Fruit fly (Drosophila melanogaster) whole organism, embryonic: ENCODE data around the gene CG31068.

ENCODE experiments used
- Adf1 ChIP-seq: fragments of 200-800 bp; sonication (Bioruptor generic); IDR thresholded peaks from 2 replicates; pipeline ENCODE4 v1.3.6; 2022; ENCODE audit warnings: missing biosample characterization, missing genetic modification characterization
- Antp ChIP-seq: fragments of 200-800 bp; sonication (Bioruptor generic); optimal IDR thresholded peaks from 3 replicates; lab custom pipeline; 2016; ENCODE audit warnings: missing biosample characterization, missing genetic modification characterization
- Bgb ChIP-seq: fragments of 200-800 bp; sonication (Bioruptor generic); IDR thresholded peaks from 2 replicates; pipeline ENCODE4 v1.3.6; 2022; ENCODE audit warnings: missing biosample characterization, missing genetic modification characterization; ENCODE audit not compliant: partially characterized antibody
- C15 ChIP-seq: fragments of 200-800 bp; sonication (Bioruptor generic); IDR thresholded peaks from 3 replicates; pipeline ENCODE4 v1.3.6; 2022; ENCODE audit warnings: missing biosample characterization, missing genetic modification characterization
- CG11560 ChIP-seq: fragments of 200-800 bp; sonication (Bioruptor generic); IDR thresholded peaks from 3 replicates; pipeline ENCODE4 v1.3.6; 2022; ENCODE audit warnings: missing biosample characterization, missing genetic modification characterization
- CG12071 ChIP-seq: fragments of 200-800 bp; sonication (Bioruptor generic); optimal IDR thresholded peaks from 3 replicates; lab custom pipeline; 2018; ENCODE audit warnings: missing biosample characterization, mild to moderate bottlenecking, missing genetic modification characterization
- CG13287 ChIP-seq: fragments of 200-800 bp; sonication (Bioruptor generic); IDR thresholded peaks from 2 replicates; pipeline ENCODE4 v1.3.6; 2022; ENCODE audit warnings: missing biosample characterization, missing genetic modification characterization; ENCODE audit not compliant: partially characterized antibody
- CG14965 ChIP-seq: fragments of 200-800 bp; sonication (Bioruptor generic); optimal IDR thresholded peaks from 2 replicates; lab custom pipeline; 2016; ENCODE audit warnings: missing biosample characterization, missing genetic modification characterization, borderline replicate concordance
- CG15514 ChIP-seq: fragments of 200-800 bp; sonication (Bioruptor generic); optimal IDR thresholded peaks from 3 replicates; lab custom pipeline; 2017; ENCODE audit warnings: missing biosample characterization, missing genetic modification characterization, mild to moderate bottlenecking, moderate library complexity, missing genetic modification reagents
- CG2199 ChIP-seq: fragments of 200-800 bp; sonication (Bioruptor generic); IDR thresholded peaks from 3 replicates; pipeline ENCODE4 v1.3.6; 2022; ENCODE audit warnings: missing biosample characterization, missing genetic modification characterization
- CG2875 ChIP-seq: fragments of 200-800 bp; sonication (Bioruptor generic); optimal IDR thresholded peaks from 2 replicates; lab custom pipeline; 2017; ENCODE audit warnings: missing biosample characterization, mild to moderate bottlenecking, missing genetic modification characterization, missing genetic modification reagents
- CG3163 ChIP-seq: fragments of 200-800 bp; sonication (Bioruptor generic); optimal IDR thresholded peaks from 3 replicates; lab custom pipeline; 2016; ENCODE audit warnings: missing biosample characterization, missing genetic modification characterization
- CG3726 ChIP-seq: fragments of 200-800 bp; sonication (Bioruptor generic); IDR thresholded peaks from 3 replicates; pipeline ENCODE4, ENCODE4 v1.3.6; 2022; ENCODE audit warnings: missing biosample characterization, missing genetic modification characterization
- CG3838 ChIP-seq: fragments of 200-800 bp; sonication (Bioruptor generic); optimal IDR thresholded peaks from 3 replicates; lab custom pipeline; 2016; ENCODE audit warnings: missing biosample characterization, missing genetic modification characterization
- CG4404 ChIP-seq: fragments of 200-800 bp; sonication (Bioruptor generic); IDR thresholded peaks from 2 replicates; pipeline ENCODE4 v1.3.6; 2022; ENCODE audit warnings: missing biosample characterization, missing genetic modification characterization
- CG6654 ChIP-seq: fragments of 200-800 bp; sonication (Bioruptor generic); optimal IDR thresholded peaks from 2 replicates; lab custom pipeline; 2017; ENCODE audit warnings: missing biosample characterization, mild to moderate bottlenecking, missing genetic modification characterization
- CG6683 ChIP-seq: fragments of 200-800 bp; sonication (Bioruptor generic); optimal IDR thresholded peaks from 2 replicates; lab custom pipeline; 2017; ENCODE audit warnings: missing biosample characterization, mild to moderate bottlenecking, missing genetic modification characterization, missing genetic modification reagents
- Dll ChIP-seq: fragments of 200-800 bp; sonication (Bioruptor generic); IDR thresholded peaks from 4 replicates; pipeline ENCODE4 v1.3.6; 2022; ENCODE audit warnings: missing biosample characterization, missing genetic modification characterization; ENCODE audit not compliant: partially characterized antibody
- Dp ChIP-seq: fragments of 200-800 bp; sonication (Bioruptor generic); optimal IDR thresholded peaks from 2 replicates; lab custom pipeline; 2018; ENCODE audit warnings: missing biosample characterization, mild to moderate bottlenecking, missing genetic modification characterization, moderate library complexity
- Drgx ChIP-seq: fragments of 200-800 bp; sonication (Bioruptor generic); IDR thresholded peaks from 2 replicates; pipeline ENCODE4 v1.3.6; 2022; ENCODE audit warnings: missing biosample characterization, missing genetic modification characterization
- Elba2 ChIP-seq: fragments of 200-800 bp; sonication (Bioruptor generic); optimal IDR thresholded peaks from 3 replicates; lab custom pipeline; 2016; ENCODE audit warnings: missing biosample characterization, missing genetic modification characterization
- Ets65A ChIP-seq: fragments of 200-800 bp; sonication (Bioruptor generic); peaks from one replicate; lab custom pipeline; 2016; ENCODE audit warnings: missing biosample characterization, missing genetic modification characterization
- HLH3B ChIP-seq: fragments of 200-800 bp; sonication (Bioruptor generic); IDR thresholded peaks from 2 replicates; pipeline ENCODE4 v1.3.6; 2022; ENCODE audit warnings: missing biosample characterization, missing genetic modification characterization
- HLH4C ChIP-seq: fragments of 200-800 bp; sonication (Bioruptor generic); IDR thresholded peaks from 3 replicates; pipeline ENCODE4 v1.3.6; 2022; ENCODE audit warnings: missing biosample characterization, missing genetic modification characterization; ENCODE audit not compliant: partially characterized antibody
- MESR4 ChIP-seq: fragments of 200-800 bp; sonication (Bioruptor generic); optimal IDR thresholded peaks from 2 replicates; lab custom pipeline; 2018; ENCODE audit warnings: missing biosample characterization, mild to moderate bottlenecking, missing genetic modification characterization, moderate library complexity
- Med ChIP-seq: fragments of 200-800 bp; sonication (Bioruptor generic); peaks from one replicate; lab custom pipeline; 2016; ENCODE audit warnings: missing biosample characterization, missing genetic modification characterization, mild to moderate bottlenecking, inconsistent platforms, moderate library complexity
- Myb ChIP-seq: fragments of 200-800 bp; sonication (Bioruptor generic); optimal IDR thresholded peaks from 2 replicates; lab custom pipeline; 2016; ENCODE audit warnings: missing biosample characterization, missing genetic modification characterization
- Optix ChIP-seq: fragments of 200-800 bp; sonication (Bioruptor generic); IDR thresholded peaks from 3 replicates; pipeline ENCODE4 v1.3.6; 2022; ENCODE audit warnings: missing biosample characterization, missing genetic modification characterization
- TFAM ChIP-seq: fragments of 200-800 bp; sonication (Bioruptor generic); optimal IDR thresholded peaks from 2 replicates; lab custom pipeline; 2017; ENCODE audit warnings: missing biosample characterization, missing genetic modification characterization, inconsistent platforms
- bsh ChIP-seq, 2 experiments: fragments of 200-800 bp; sonication (Bioruptor generic); optimal IDR thresholded peaks; 2 replicates each; lab custom pipeline; 2017 to 2018; ENCODE audit warnings: mild to moderate bottlenecking in 2 of 2, missing biosample characterization in 2 of 2, missing genetic modification characterization in 2 of 2, moderate library complexity in 1 of 2
- cad ChIP-seq: fragments of >200 bp; optimal IDR thresholded peaks from 2 replicates; lab custom pipeline; 2017; ENCODE audit warnings: missing biosample characterization, missing genetic modification characterization
- crp ChIP-seq, 2 experiments: fragments of 200-800 bp; sonication (Bioruptor generic); optimal IDR thresholded peaks; 2 replicates in 1 of 2; 3 replicates in 1 of 2; lab custom pipeline; 2017; ENCODE audit warnings: missing biosample characterization in 2 of 2, missing genetic modification characterization in 2 of 2, mild to moderate bottlenecking in 1 of 2, moderate library complexity in 1 of 2
- ems ChIP-seq: fragments of 200-800 bp; sonication (Bioruptor generic); optimal IDR thresholded peaks from 3 replicates; lab custom pipeline; 2016; ENCODE audit warnings: missing biosample characterization, missing genetic modification characterization
- esg ChIP-seq: fragments of 200-800 bp; sonication (Bioruptor generic); conservative IDR thresholded peaks from 2 replicates; pipeline ENCODE4 v1.3.6; 2022; ENCODE audit warnings: missing biosample characterization, missing genetic modification characterization
- exex ChIP-seq: fragments of 200-800 bp; sonication (Bioruptor generic); optimal IDR thresholded peaks from 4 replicates; lab custom pipeline; 2018; ENCODE audit warnings: missing biosample characterization, mild to moderate bottlenecking, missing genetic modification characterization, moderate library complexity
- gro ChIP-seq: fragments of 200-800 bp; sonication (Bioruptor generic); optimal IDR thresholded peaks from 2 replicates; lab custom pipeline; 2016; ENCODE audit warnings: missing biosample characterization, missing genetic modification characterization
- hb ChIP-seq: fragments of 200-800 bp; sonication (Bioruptor generic); IDR thresholded peaks from 3 replicates; pipeline ENCODE4 v1.3.6; 2022; ENCODE audit warnings: missing biosample characterization, missing genetic modification characterization; ENCODE audit not compliant: partially characterized antibody
- kay ChIP-seq: fragments of 200-800 bp; sonication (Bioruptor generic); optimal IDR thresholded peaks from 2 replicates; lab custom pipeline; 2016; ENCODE audit warnings: missing biosample characterization, missing genetic modification characterization
- nmo ChIP-seq: fragments of 200-800 bp; sonication (Bioruptor generic); optimal IDR thresholded peaks from 2 replicates; lab custom pipeline; 2018; ENCODE audit warnings: missing biosample characterization, mild to moderate bottlenecking, missing genetic modification characterization, moderate library complexity
- nom ChIP-seq: fragments of 200-800 bp; sonication (Bioruptor generic); optimal IDR thresholded peaks from 2 replicates; lab custom pipeline; 2017; ENCODE audit warnings: missing biosample characterization, missing genetic modification characterization, mild to moderate bottlenecking, moderate library complexity, missing genetic modification reagents
- prd ChIP-seq, 3 experiments: fragments of >200 bp in 2 of 3; fragments of 200-800 bp in 1 of 3; sonication (Bioruptor generic) in 1 of 3; optimal IDR thresholded peaks in 2 of 3; IDR thresholded peaks in 1 of 3; 2 replicates in 2 of 3; 3 replicates in 1 of 3; pipeline versions ENCODE4 v1.3.6 to Lab custom; 2017 to 2022; ENCODE audit warnings: missing biosample characterization in 1 of 3, missing genetic modification characterization in 1 of 3
- sens ChIP-seq: fragments of 200-800 bp; sonication (Bioruptor generic); peaks from one replicate; lab custom pipeline; 2016; ENCODE audit warnings: missing biosample characterization, missing genetic modification characterization
- sens-2 ChIP-seq: fragments of 200-800 bp; sonication (Bioruptor generic); IDR thresholded peaks from 2 replicates; pipeline ENCODE4 v1.3.6; 2022; ENCODE audit warnings: missing biosample characterization, missing genetic modification characterization
- tx ChIP-seq: fragments of 200-800 bp; sonication (Bioruptor generic); optimal IDR thresholded peaks from 2 replicates; lab custom pipeline; 2016; ENCODE audit warnings: missing biosample characterization, missing genetic modification characterization

CG31068 gene

dm6 chr3R:27223012-27223411 lies 10.5 kb upstream of the CG31068 start (continued):
- TF ChIP-seq hb (GFP tag; lab: Robert Waterston, UW), result no peak
- no peak for TF ChIP-seq tx
- no peak for TF ChIP-seq nmo (GFP tag; lab: Kevin White, UChicago)
- TF ChIP-seq kay, result no peak
- no peak for TF ChIP-seq CG2875
- no peak for TF ChIP-seq bsh (GFP tag; optimal IDR thresholded peaks at IDR 0.05; lab: Kevin White, UChicago)
- TF ChIP-seq Optix (GFP tag; lab: Robert Waterston, UW), result no peak
- no peak for TF ChIP-seq ems (GFP tag; lab: Kevin White, UChicago)
- no peak for TF ChIP-seq TFAM (GFP tag; lab: Kevin White, UChicago)
- no peak for TF ChIP-seq CG12071 (GFP tag; lab: Kevin White, UChicago)
- peak; percentile 88 for TF ChIP-seq CG3163
- TF ChIP-seq Antp (GFP tag; lab: Kevin White, UChicago), result no peak

dm6 chr3R:27224727-27225126 lies 8.8 kb upstream of the CG31068 start:
- TF ChIP-seq nom (peak; percentile 42), crp (GFP tag; optimal IDR thresholded peaks at IDR 0.05; lab: Kevin White, UChicago) (no peak), prd (optimal IDR thresholded peaks at IDR 0.05; lab: Kevin White, UChicago) (no peak), prd (GFP tag; IDR thresholded peaks at IDR 0.05; lab: Robert Waterston, UW) (peak; percentile 53; the same call in 1 of the 3 replicates), Drgx (peak; percentile 43; the same call in 1 of the 2 replicates), Med (peak; percentile 32), CG3726 (no peak)

dm6 chr3R:27225490-27225889 lies 8.0 kb upstream of the CG31068 start:
- TF ChIP-seq CG4404 (GFP tag; lab: Robert Waterston, UW) (no peak), CG6683 (GFP tag; lab: Kevin White, UChicago) (no peak), HLH3B (GFP tag; lab: Robert Waterston, UW) (no peak), sens (GFP tag; lab: Kevin White, UChicago) (peak; percentile 31)

dm6 chr3R:27226080-27226648 lies 7.3 kb upstream of the CG31068 start:
- TF ChIP-seq CG6654 (GFP tag; lab: Kevin White, UChicago), result peak; percentile 97
- peak; percentile 29 for TF ChIP-seq Med
- TF ChIP-seq Ets65A (GFP tag; lab: Kevin White, UChicago), result peak; percentile 58
- no peak for TF ChIP-seq CG11560
- TF ChIP-seq HLH4C (GFP tag; lab: Robert Waterston, UW), result 0 out of 3 replicates have a peak, but pooled peaks have one; percentile 26
- no peak for TF ChIP-seq gro
- TF ChIP-seq cad (GFP tag; lab: Kevin White, UChicago), result peak; percentile 92
- no peak for TF ChIP-seq C15 (GFP tag; lab: Robert Waterston, UW)
- TF ChIP-seq, all 482 proteins: peak for 5

dm6 chr3R:27228342-27228741 lies 5.2 kb upstream of the CG31068 start, which contains the start of gene CG42813:
CG42813 (minus strand) TSS chr3R:27228561.
- peak; percentile 90 for TF ChIP-seq Myb (GFP tag; lab: Kevin White, UChicago)
- no peak for TF ChIP-seq sens-2 (GFP tag; lab: Robert Waterston, UW)
- peak; percentile 53 for TF ChIP-seq CG13287
- TF ChIP-seq Dll (GFP tag; lab: Robert Waterston, UW), result peak; percentile 17; the same call in 1 of the 4 replicates
- TF ChIP-seq CG2199, result no peak
- TF ChIP-seq exex, result no peak
- TF ChIP-seq CG3838 (GFP tag; lab: Kevin White, UChicago), result no peak
- no peak for TF ChIP-seq Elba2
- TF ChIP-seq MESR4 (GFP tag; lab: Kevin White, UChicago), result peak; percentile 15
- no peak for TF ChIP-seq esg (GFP tag; lab: Robert Waterston, UW)
- TF ChIP-seq kay, result no peak
- TF ChIP-seq Bgb (GFP tag; lab: Robert Waterston, UW), result peak; percentile 16; the same call in 1 of the 2 replicates
- TF ChIP-seq Adf1 (GFP tag; lab: Robert Waterston, UW), result peak; percentile 11; the same call in 1 of the 2 replicates
- TF ChIP-seq CG14965, result peak; percentile 65
- TF ChIP-seq Dp, result peak; percentile 43
- TF ChIP-seq CG15514 (GFP tag; lab: Kevin White, UChicago), result peak; percentile 4
